Worm (Caenorhabditis elegans) whole organism, dauer: Measurements from ENCODE around the gene ZK355.2.

Source experiments
- unc-62 ChIP-seq: sonication (generic microtip); optimal IDR thresholded peaks from 2 replicates; lab custom pipeline; 2017; ENCODE audit warnings: missing biosample characterization, missing genetic modification reagents, missing genetic modification characterization

The ZK355.2 gene

ce11 chrII:2920817-2921458, 2.8 kb upstream of the ZK355.2 start:
- no peak for TF ChIP-seq unc-62 (GFP tag; lab: Kevin White, UChicago)

ce11 chrII:2921860-2922259, 1.9 kb upstream of the ZK355.2 start:
- no peak for TF ChIP-seq unc-62 (GFP tag; lab: Kevin White, UChicago)

- no peak for TF ChIP-seq unc-62 (GFP tag; lab: Kevin White, UChicago)
Observed at ce11 chrII:2922359-2922758, 1.4 kb upstream of the ZK355.2 start.

- no peak for TF ChIP-seq unc-62 (GFP tag; lab: Kevin White, UChicago)
Observed at ce11 chrII:2922782-2923181, 935 bp upstream of the ZK355.2 start.

ce11 chrII:2925032-2925431, 1.3 kb downstream of the ZK355.2 start:
- TF ChIP-seq unc-62 (GFP tag; lab: Kevin White, UChicago): no peak

- no peak for TF ChIP-seq unc-62 (GFP tag; lab: Kevin White, UChicago)
Observed at ce11 chrII:2925806-2926558, 2.3 kb downstream of the ZK355.2 start.

- no peak for TF ChIP-seq unc-62 (GFP tag; lab: Kevin White, UChicago)
Observed at ce11 chrII:2927533-2927932, 3.8 kb downstream of the ZK355.2 start, which contains the start of the genes ZK355.3 and ZK355.8. Gene ZK355.3 (minus strand): TSS chrII:2927633. Gene ZK355.8 (plus strand): TSS chrII:2927804.

ce11 chrII:2929846-2930245, 6.1 kb downstream of the ZK355.2 start:
- no peak for TF ChIP-seq unc-62 (GFP tag; lab: Kevin White, UChicago)

- no peak for TF ChIP-seq unc-62 (GFP tag; lab: Kevin White, UChicago)
Observed at ce11 chrII:2930499-2930898, 6.8 kb downstream of the ZK355.2 start, which contains the start of the genes irld-64 and irld-63. Gene irld-64 (minus strand): TSS chrII:2930599. Gene irld-63 (plus strand): TSS chrII:2930728.

- no peak for TF ChIP-seq unc-62 (GFP tag; lab: Kevin White, UChicago)
Observed at ce11 chrII:2931564-2931963, 7.8 kb downstream of the ZK355.2 start.

ce11 chrII:2934354-2934753, 10.6 kb downstream of the ZK355.2 start, which contains the start of gene irld-67:
Gene irld-67 (minus strand): TSS chrII:2934454.
- no peak for TF ChIP-seq unc-62 (GFP tag; lab: Kevin White, UChicago)

ce11 chrII:2937852-2938251, 14.1 kb downstream of the ZK355.2 start, which contains the start of gene irld-65:
Gene irld-65 (minus strand): TSS chrII:2937952.
- TF ChIP-seq unc-62 (GFP tag; lab: Kevin White, UChicago): no peak

ce11 chrII:2939681-2940080, 16.0 kb downstream of the ZK355.2 start:
- TF ChIP-seq unc-62 (GFP tag; lab: Kevin White, UChicago): no peak

ce11 chrII:2940747-2941146, 17.0 kb downstream of the ZK355.2 start, which contains the start of gene irld-66:
Gene irld-66 (minus strand): TSS chrII:2940847.
- no peak for TF ChIP-seq unc-62 (GFP tag; lab: Kevin White, UChicago)

ce11 chrII:2943966-2944365, 20.2 kb downstream of the ZK355.2 start, which contains the start of the genes irld-50 and irld-49:
Gene irld-50 (minus strand): TSS chrII:2944066.
Gene irld-49 (plus strand): TSS chrII:2944176.
- TF ChIP-seq unc-62 (GFP tag; lab: Kevin White, UChicago): no peak

- TF ChIP-seq unc-62 (GFP tag; lab: Kevin White, UChicago): no peak
Observed at ce11 chrII:2946438-2946837, 22.7 kb downstream of the ZK355.2 start, which contains the start of gene srw-79. Gene srw-79 (plus strand): TSS chrII:2946738.
